Fruit fly (Drosophila melanogaster) whole organism, wandering third instar larva: ENCODE measurements around the gene CG5122.

ENCODE experiments used
- Hr78 ChIP-seq: fragments of >200 bp; optimal IDR thresholded peaks from 2 replicates; lab custom pipeline; 2017; ENCODE audit warnings: missing biosample characterization, missing genetic modification characterization
- Jra ChIP-seq: sonication (Bioruptor generic); optimal IDR thresholded peaks from 2 replicates; lab custom pipeline; 2016; ENCODE audit warnings: missing biosample characterization, missing genetic modification characterization
- br ChIP-seq: fragments of 200-800 bp; sonication (Bioruptor generic); optimal IDR thresholded peaks from 2 replicates; lab custom pipeline; 2016; ENCODE audit warnings: missing biosample characterization, missing genetic modification characterization
- h ChIP-seq: fragments of 200-800 bp; sonication (Bioruptor generic); optimal IDR thresholded peaks from 3 replicates; lab custom pipeline; 2016; ENCODE audit warnings: missing biosample characterization, mild to moderate bottlenecking, missing genetic modification characterization

- TF ChIP-seq Jra (GFP tag; lab: Kevin White, UChicago) (no peak), Hr78 (GFP tag; lab: Kevin White, UChicago) (no peak), h (GFP tag; lab: Kevin White, UChicago) (no peak), br (GFP tag; lab: Kevin White, UChicago) (no peak)
Measured at dm6 chr2L:13095805-13096204, 34.6 kb upstream of the CG5122 start.
